Fruit fly (Drosophila melanogaster) whole organism, embryonic: ENCODE data around the gene CG13690.

Experiments used
- Abd-B ChIP-seq: fragments of 200-800 bp; sonication (Bioruptor generic); optimal IDR thresholded peaks from 2 replicates; lab custom pipeline; 2018; ENCODE audit warnings: missing biosample characterization, mild to moderate bottlenecking, missing genetic modification characterization, moderate library complexity
- Awh ChIP-seq: fragments of 200-800 bp; sonication (Bioruptor generic); IDR thresholded peaks from 2 replicates; pipeline ENCODE4, ENCODE4 v1.3.6; 2022; ENCODE audit warnings: missing biosample characterization, missing genetic modification characterization
- CG11085 ChIP-seq: fragments of 200-800 bp; sonication (Bioruptor generic); IDR thresholded peaks from 2 replicates; pipeline ENCODE4 v1.3.6; 2022; ENCODE audit warnings: missing biosample characterization, missing genetic modification characterization
- CG11696 ChIP-seq: fragments of 200-800 bp; sonication (Bioruptor generic); IDR thresholded peaks from 2 replicates; pipeline ENCODE4 v1.3.6; 2022; ENCODE audit warnings: missing biosample characterization, missing genetic modification characterization
- CG1233 ChIP-seq: fragments of 200-800 bp; sonication (Bioruptor generic); optimal IDR thresholded peaks from 4 replicates; lab custom pipeline; 2018; ENCODE audit warnings: missing biosample characterization, mild to moderate bottlenecking, missing genetic modification characterization
- CG12391 ChIP-seq: fragments of 200-800 bp; sonication (Bioruptor generic); optimal IDR thresholded peaks from 3 replicates; lab custom pipeline; 2018; ENCODE audit warnings: missing biosample characterization, mild to moderate bottlenecking, missing genetic modification characterization, moderate library complexity
- CG12659 ChIP-seq: fragments of 200-800 bp; sonication (Bioruptor generic); optimal IDR thresholded peaks from 3 replicates; lab custom pipeline; 2017; ENCODE audit warnings: mild to moderate bottlenecking, missing biosample characterization, missing genetic modification reagents, missing genetic modification characterization
- CG14710 ChIP-seq: fragments of 200-800 bp; sonication (Bioruptor generic); optimal IDR thresholded peaks from 3 replicates; lab custom pipeline; 2019; ENCODE audit warnings: missing biosample characterization, mild to moderate bottlenecking, missing genetic modification characterization, moderate library complexity
- CG2129 ChIP-seq: fragments of 200-800 bp; sonication (Bioruptor generic); IDR thresholded peaks from 2 replicates; pipeline ENCODE4 v1.3.6; 2022; ENCODE audit warnings: missing biosample characterization, missing genetic modification characterization; ENCODE audit not compliant: partially characterized antibody
- CG2199 ChIP-seq: fragments of 200-800 bp; sonication (Bioruptor generic); IDR thresholded peaks from 3 replicates; pipeline ENCODE4 v1.3.6; 2022; ENCODE audit warnings: missing biosample characterization, missing genetic modification characterization
- CG30403 ChIP-seq: fragments of 200-800 bp; sonication (Bioruptor generic); optimal IDR thresholded peaks from 3 replicates; lab custom pipeline; 2016; ENCODE audit warnings: missing biosample characterization, missing genetic modification characterization
- CG30431 ChIP-seq: fragments of 200-800 bp; sonication (Bioruptor generic); optimal IDR thresholded peaks from 2 replicates; lab custom pipeline; 2017; ENCODE audit warnings: missing biosample characterization, missing genetic modification characterization
- CG3065 ChIP-seq: fragments of 200-800 bp; sonication (Bioruptor generic); optimal IDR thresholded peaks from 2 replicates; lab custom pipeline; 2016; ENCODE audit warnings: missing biosample characterization, missing genetic modification characterization
- CG3838 ChIP-seq: fragments of 200-800 bp; sonication (Bioruptor generic); optimal IDR thresholded peaks from 3 replicates; lab custom pipeline; 2016; ENCODE audit warnings: missing biosample characterization, missing genetic modification characterization
- CG4424 ChIP-seq: fragments of 200-800 bp; sonication (Bioruptor generic); optimal IDR thresholded peaks from 3 replicates; lab custom pipeline; 2016; ENCODE audit warnings: missing biosample characterization, missing genetic modification characterization
- CG7786 ChIP-seq: fragments of 200-800 bp; sonication (Bioruptor generic); optimal IDR thresholded peaks from 2 replicates; lab custom pipeline; 2016; ENCODE audit warnings: missing biosample characterization, missing genetic modification characterization
- CG9932 ChIP-seq: fragments of 200-800 bp; sonication (Bioruptor generic); IDR thresholded peaks from 2 replicates; pipeline ENCODE4 v1.3.6; 2022; ENCODE audit warnings: missing biosample characterization, missing genetic modification characterization
- Camta ChIP-seq: fragments of 200-800 bp; sonication (Bioruptor generic); optimal IDR thresholded peaks from 2 replicates; lab custom pipeline; 2016; ENCODE audit warnings: missing biosample characterization, missing genetic modification characterization
- H15 ChIP-seq: fragments of 200-800 bp; sonication (Bioruptor generic); IDR thresholded peaks from 3 replicates; pipeline ENCODE4 v1.3.6; 2022; ENCODE audit warnings: missing biosample characterization, missing genetic modification characterization
- Hr78 ChIP-seq, 2 experiments: fragments of 200-800 bp in 1 of 2; fragments of >200 bp in 1 of 2; sonication (Bioruptor generic) in 1 of 2; optimal IDR thresholded peaks; 2 replicates each; lab custom pipeline; 2017 to 2019; ENCODE audit warnings: missing biosample characterization in 2 of 2, missing genetic modification characterization in 2 of 2, mild to moderate bottlenecking in 1 of 2, moderate library complexity in 1 of 2
- Optix ChIP-seq: fragments of 200-800 bp; sonication (Bioruptor generic); IDR thresholded peaks from 3 replicates; pipeline ENCODE4 v1.3.6; 2022; ENCODE audit warnings: missing biosample characterization, missing genetic modification characterization
- Xrp1 ChIP-seq: fragments of 200-800 bp; sonication (Bioruptor generic); IDR thresholded peaks from 2 replicates; pipeline ENCODE4 v1.3.6; 2022; ENCODE audit warnings: missing biosample characterization, missing genetic modification characterization
- chif ChIP-seq, 2 experiments: fragments of 200-800 bp; sonication (Bioruptor generic); optimal IDR thresholded peaks; 3 replicates each; lab custom pipeline; 2016; ENCODE audit warnings: missing biosample characterization in 2 of 2, missing genetic modification characterization in 2 of 2
- chinmo ChIP-seq: fragments of 200-800 bp; sonication (Bioruptor generic); IDR thresholded peaks from 4 replicates; pipeline ENCODE4 v1.3.6; 2022; ENCODE audit warnings: missing biosample characterization, missing genetic modification characterization; ENCODE audit not compliant: partially characterized antibody
- corto ChIP-seq: fragments of 200-800 bp; sonication (Bioruptor generic); optimal IDR thresholded peaks from 2 replicates; lab custom pipeline; 2016; ENCODE audit warnings: missing biosample characterization, mild to moderate bottlenecking, missing genetic modification characterization, moderate library complexity
- crp ChIP-seq, 2 experiments: fragments of 200-800 bp; sonication (Bioruptor generic); optimal IDR thresholded peaks; 2 replicates in 1 of 2; 3 replicates in 1 of 2; lab custom pipeline; 2017; ENCODE audit warnings: missing biosample characterization in 2 of 2, missing genetic modification characterization in 2 of 2, mild to moderate bottlenecking in 1 of 2, moderate library complexity in 1 of 2
- dati ChIP-seq: fragments of 200-800 bp; sonication (Bioruptor generic); IDR thresholded peaks from 2 replicates; pipeline ENCODE4 v1.3.6; 2022; ENCODE audit warnings: missing biosample characterization, missing genetic modification characterization
- dysf ChIP-seq: fragments of 200-800 bp; sonication (Bioruptor generic); IDR thresholded peaks from 3 replicates; pipeline ENCODE4 v1.3.6; 2022; ENCODE audit warnings: missing biosample characterization, missing genetic modification characterization
- fd3F ChIP-seq: fragments of 200-800 bp; sonication (Bioruptor generic); optimal IDR thresholded peaks from 2 replicates; lab custom pipeline; 2018; ENCODE audit warnings: missing biosample characterization, mild to moderate bottlenecking, missing genetic modification characterization, moderate library complexity
- fd64A ChIP-seq: fragments of 200-800 bp; sonication (Bioruptor generic); optimal IDR thresholded peaks from 3 replicates; lab custom pipeline; 2018; ENCODE audit warnings: missing biosample characterization, mild to moderate bottlenecking, missing genetic modification characterization
- gcm2 ChIP-seq: fragments of 200-800 bp; sonication (Bioruptor generic); optimal IDR thresholded peaks from 2 replicates; lab custom pipeline; 2016; ENCODE audit warnings: missing biosample characterization, missing genetic modification characterization
- her ChIP-seq: fragments of 200-800 bp; sonication (Bioruptor generic); optimal IDR thresholded peaks from 2 replicates; lab custom pipeline; 2016; ENCODE audit warnings: missing biosample characterization, missing genetic modification characterization
- pb ChIP-seq: fragments of 200-800 bp; sonication (Bioruptor generic); optimal IDR thresholded peaks from 3 replicates; lab custom pipeline; 2016; ENCODE audit warnings: missing biosample characterization, missing genetic modification characterization
- pho ChIP-seq: fragments of 200-800 bp; sonication (Bioruptor generic); optimal IDR thresholded peaks from 2 replicates; lab custom pipeline; 2016; ENCODE audit warnings: missing biosample characterization, missing genetic modification characterization
- rib ChIP-seq: fragments of 200-800 bp; sonication (Bioruptor generic); IDR thresholded peaks from 2 replicates; pipeline ENCODE4 v1.3.6; 2022; ENCODE audit warnings: missing biosample characterization, missing genetic modification characterization
- salm ChIP-seq: fragments of 200-800 bp; sonication (Bioruptor generic); optimal IDR thresholded peaks from 2 replicates; lab custom pipeline; 2018; ENCODE audit warnings: missing biosample characterization, mild to moderate bottlenecking, missing genetic modification characterization
- sd ChIP-seq: fragments of 200-800 bp; sonication (Bioruptor generic); optimal IDR thresholded peaks from 3 replicates; lab custom pipeline; 2018; ENCODE audit warnings: missing biosample characterization, mild to moderate bottlenecking, missing genetic modification characterization, moderate library complexity
- ttk ChIP-seq: fragments of 200-800 bp; sonication (Bioruptor generic); IDR thresholded peaks from 2 replicates; pipeline ENCODE4 v2.1.2; 2022; ENCODE audit warnings: missing biosample characterization, missing genetic modification characterization
- unpg ChIP-seq: fragments of 200-800 bp; sonication (Bioruptor generic); optimal IDR thresholded peaks from 3 replicates; lab custom pipeline; 2018; ENCODE audit warnings: missing biosample characterization, mild to moderate bottlenecking, missing genetic modification characterization, moderate library complexity
- vfl ChIP-seq: fragments of 200-800 bp; sonication (Bioruptor generic); optimal IDR thresholded peaks from 2 replicates; lab custom pipeline; 2016; ENCODE audit warnings: missing biosample characterization, missing genetic modification characterization
- vvl ChIP-seq: fragments of 200-800 bp; sonication (Bioruptor generic); IDR thresholded peaks from 2 replicates; pipeline ENCODE4 v1.3.6; 2022; ENCODE audit warnings: missing biosample characterization, missing genetic modification characterization
- wor ChIP-seq: fragments of 200-800 bp; sonication (Bioruptor generic); IDR thresholded peaks from 2 replicates; pipeline ENCODE4 v1.3.6; 2022; ENCODE audit warnings: missing biosample characterization, missing genetic modification characterization
- zen2 ChIP-seq: fragments of 200-800 bp; sonication (Bioruptor generic); IDR thresholded peaks from 3 replicates; pipeline ENCODE4 v1.3.6; 2022; ENCODE audit warnings: missing biosample characterization, missing genetic modification characterization; ENCODE audit not compliant: partially characterized antibody
- zf30C ChIP-seq: fragments of 200-800 bp; sonication (Bioruptor generic); optimal IDR thresholded peaks from 3 replicates; lab custom pipeline; 2018; ENCODE audit warnings: missing biosample characterization, mild to moderate bottlenecking, missing genetic modification characterization

Gene CG13690

dm6 chr2L:429680-430484, 10.4 kb upstream of the CG13690 start (continued):
- peak; percentile 61 for TF ChIP-seq CG9932 (GFP tag; lab: Robert Waterston, UW)
- TF ChIP-seq CG2199 (GFP tag; lab: Robert Waterston, UW): no peak
- TF ChIP-seq CG1233 (GFP tag; lab: Kevin White, UChicago): peak; percentile 25
- TF ChIP-seq her (GFP tag; lab: Kevin White, UChicago): peak; percentile 45
- 0 out of 3 replicates have a peak, but pooled peaks have one; percentile 31 for TF ChIP-seq H15 (GFP tag; lab: Robert Waterston, UW)
- no peak for TF ChIP-seq CG3065
- peak; percentile 38 for TF ChIP-seq CG4424 (GFP tag; lab: Kevin White, UChicago)
- TF ChIP-seq gcm2 (GFP tag; lab: Kevin White, UChicago): no peak
- no peak for TF ChIP-seq fd3F
- no peak for TF ChIP-seq dati (GFP tag; lab: Robert Waterston, UW)
- TF ChIP-seq CG3838 (GFP tag; lab: Kevin White, UChicago): no peak
- TF ChIP-seq pho: peak; percentile 52
- TF ChIP-seq, all 482 proteins: peak for 222

- no peak for TF ChIP-seq salm (tag; lab: Kevin White, UChicago)
- TF ChIP-seq Hr78 (GFP tag; optimal IDR thresholded peaks at IDR 0.05; lab: Kevin White, UChicago): peak in 1 of 2 experiments; percentile 81
- TF ChIP-seq sd: peak; percentile 90
- no peak for TF ChIP-seq fd64A (GFP tag; lab: Kevin White, UChicago)
- TF ChIP-seq chinmo: 0 out of 4 replicates have a peak, but pooled peaks have one; percentile 18
- no peak for TF ChIP-seq wor
- TF ChIP-seq ttk (GFP tag; lab: Robert Waterston, UW): 0 out of 2 replicates have a peak, but pooled peaks have one; percentile 23
- no peak for TF ChIP-seq CG11696 (GFP tag; lab: Robert Waterston, UW)
- no peak for TF ChIP-seq zf30C (GFP tag; lab: Kevin White, UChicago)
- TF ChIP-seq, all 482 proteins: peak for 4
These were observed 9.0 kb upstream of the CG13690 start for dm6 chr2L:428380-428989.

dm6 chr2L:427338-428234, 8.1 kb upstream of the CG13690 start:
- TF ChIP-seq Optix (no peak), vvl (GFP tag; lab: Robert Waterston, UW) (peak; percentile 35; the same call in 1 of the 2 replicates), CG30403 (peak; percentile 25), crp (GFP tag; optimal IDR thresholded peaks at IDR 0.05; lab: Kevin White, UChicago) (no peak), pb (GFP tag; lab: Kevin White, UChicago) (no peak), CG12391 (tag; lab: Kevin White, UChicago) (peak; percentile 16), dysf (GFP tag; lab: Robert Waterston, UW) (no peak), CG7786 (GFP tag; lab: Kevin White, UChicago) (peak; percentile 43), CG11085 (GFP tag; lab: Robert Waterston, UW) (no peak), vfl (GFP tag; lab: Kevin White, UChicago) (peak; percentile 4), Awh (GFP tag; lab: Robert Waterston, UW) (no peak), chif (GFP tag; optimal IDR thresholded peaks at IDR 0.05; lab: Kevin White, UChicago) (peak; percentile 23 to 28), Abd-B (GFP tag; lab: Kevin White, UChicago) (no peak), zen2 (GFP tag; lab: Robert Waterston, UW) (no peak), CG9932 (GFP tag; lab: Robert Waterston, UW) (no peak), CG2129 (GFP tag; lab: Robert Waterston, UW) (no peak), CG14710 (tag; lab: Kevin White, UChicago) (peak; percentile 4), corto (GFP tag; lab: Kevin White, UChicago) (peak; percentile 92), Xrp1 (GFP tag; lab: Robert Waterston, UW) (peak; percentile 71), Camta (GFP tag; lab: Kevin White, UChicago) (no peak), CG12659 (GFP tag; lab: Kevin White, UChicago) (no peak), rib (no peak), unpg (GFP tag; lab: Kevin White, UChicago) (no peak), CG30431 (GFP tag; lab: Kevin White, UChicago) (peak; percentile 18)
